Worm (Caenorhabditis elegans) whole organism, L2 larva: Measurements from ENCODE around the gene C36B7.6.

Source experiments
- ZK546.5 ChIP-seq: sonication (generic microtip); optimal IDR thresholded peaks from 2 replicates; lab custom pipeline; 2017; ENCODE audit warnings: missing biosample characterization, missing genetic modification characterization
- alr-1 ChIP-seq: fragments of 150-350 bp; optimal IDR thresholded peaks from 2 replicates; lab custom pipeline; 2014; ENCODE audit warnings: missing biosample characterization, missing genetic modification characterization
- ceh-16 ChIP-seq: fragments of 150-350 bp; optimal IDR thresholded peaks from 2 replicates; lab custom pipeline; 2014; ENCODE audit warnings: missing biosample characterization, missing genetic modification characterization
- egl-27 ChIP-seq: sonication (generic microtip); optimal IDR thresholded peaks from 3 replicates; lab custom pipeline; 2017; ENCODE audit warnings: missing biosample characterization, missing genetic modification reagents, missing genetic modification characterization
- lin-39 ChIP-seq: fragments of 150-350 bp; optimal IDR thresholded peaks from 2 replicates; lab custom pipeline; 2014; ENCODE audit warnings: missing biosample characterization, missing genetic modification reagents, missing genetic modification characterization
- lsy-2 ChIP-seq, 2 experiments: fragments of 150-350 bp in 1 of 2; sonication (generic microtip) in 1 of 2; optimal IDR thresholded peaks; 2 replicates each; lab custom pipeline; 2014 to 2017; ENCODE audit warnings: missing biosample characterization in 2 of 2, missing genetic modification characterization in 2 of 2
- nhr-11 ChIP-seq: fragments of 150-350 bp; optimal IDR thresholded peaks from 2 replicates; lab custom pipeline; 2014; ENCODE audit warnings: missing biosample characterization, missing genetic modification characterization
- nhr-12 ChIP-seq: fragments of 150-350 bp; optimal IDR thresholded peaks from 2 replicates; lab custom pipeline; 2014; ENCODE audit warnings: missing biosample characterization, missing genetic modification characterization
- nhr-25 ChIP-seq: fragments of 150-350 bp; sonication (generic microtip); optimal IDR thresholded peaks from 3 replicates; lab custom pipeline; 2014; ENCODE audit warnings: missing biosample characterization, missing genetic modification characterization
- nhr-6 ChIP-seq: fragments of 150-350 bp; optimal IDR thresholded peaks from 2 replicates; lab custom pipeline; 2014; ENCODE audit warnings: missing biosample characterization, missing genetic modification characterization
- skn-1 ChIP-seq: sonication (generic microtip); optimal IDR thresholded peaks from 2 replicates; lab custom pipeline; 2017; ENCODE audit warnings: missing biosample characterization, missing genetic modification characterization
- sma-9 ChIP-seq, 2 experiments: fragments of 150-350 bp in 1 of 2; sonication (generic microtip) in 1 of 2; optimal IDR thresholded peaks; 2 replicates each; lab custom pipeline; 2014 to 2016; ENCODE audit warnings: missing genetic modification characterization in 2 of 2, mild to moderate bottlenecking in 1 of 2, missing biosample characterization in 1 of 2, missing compliant biosample characterization in 1 of 2, missing genetic modification reagents in 1 of 2, moderate library complexity in 1 of 2
- snpc-4 ChIP-seq: fragments of 150-350 bp; optimal IDR thresholded peaks from 2 replicates; lab custom pipeline; 2014; ENCODE audit warnings: missing biosample characterization, missing genetic modification characterization
- unc-55 ChIP-seq: fragments of 150-350 bp; sonication (generic microtip); optimal IDR thresholded peaks from 3 replicates; lab custom pipeline; 2014; ENCODE audit warnings: missing biosample characterization, missing genetic modification reagents, missing genetic modification characterization

- TF ChIP-seq unc-55 (no peak), egl-27 (no peak), snpc-4 (no peak), skn-1 (tag; lab: Kevin White, UChicago) (no peak), ceh-16 (no peak), nhr-11 (tag; lab: Kevin White, UChicago) (no peak), nhr-6 (tag; lab: Kevin White, UChicago) (no peak), lsy-2 (tag; optimal IDR thresholded peaks at IDR 0.05; lab: Kevin White, UChicago) (no peak), nhr-12 (tag; lab: Kevin White, UChicago) (no peak), lin-39 (tag; lab: Kevin White, UChicago) (no peak), nhr-25 (tag; lab: Kevin White, UChicago) (no peak), alr-1 (tag; lab: Kevin White, UChicago) (no peak), sma-9 (GFP tag; optimal IDR thresholded peaks at IDR 0.05; lab: Kevin White, UChicago) (no peak), sma-9 (tag; optimal IDR thresholded peaks at IDR 0.05; lab: Kevin White, UChicago) (no peak), ZK546.5 (no peak)
These were observed 6.0 kb upstream of the C36B7.6 start, which contains the start of gene C36B7.2 for ce11 chrX:7106103-7106502.
